Worm (Caenorhabditis elegans): ENCODE results near the gene Y75B8A.13.

- TF ChIP-seq ztf-29 (GFP tag; IDR thresholded peaks at IDR 0.05) (no peak), klf-2 (GFP tag; conservative IDR thresholded peaks at IDR 0.05) (no peak), flt-1 (GFP tag; IDR thresholded peaks at IDR 0.05) (no peak), ref-1 (GFP tag; conservative IDR thresholded peaks at IDR 0.05) (no peak), T22C8.4 (GFP tag; IDR thresholded peaks at IDR 0.05) (no peak), med-1 (GFP tag; optimal IDR thresholded peaks at IDR 0.05; ENCODE audit: insufficient read depth) (no peak), cog-1 (tag; optimal IDR thresholded peaks at IDR 0.05) (no peak)
Measured at ce11 chrIII:12226089-12226682, 10.7 kb upstream of the Y75B8A.13 start, which contains the start of the genes Y75B8A.18 and Y75B8A.19.

All from whole organism, midembryonic.